Fruit fly (Drosophila melanogaster) whole organism, embryonic: Measurements from ENCODE around the gene UbcE2H.

Experiments
- Antp ChIP-seq: fragments of 200-800 bp; sonication (Bioruptor generic); optimal IDR thresholded peaks from 3 replicates; lab custom pipeline; 2016; ENCODE audit warnings: missing biosample characterization, missing genetic modification characterization
- Bdp1 ChIP-seq: fragments of 200-800 bp; sonication (Bioruptor generic); optimal IDR thresholded peaks from 3 replicates; lab custom pipeline; 2016; ENCODE audit warnings: missing biosample characterization, missing genetic modification characterization
- C15 ChIP-seq: fragments of 200-800 bp; sonication (Bioruptor generic); IDR thresholded peaks from 3 replicates; pipeline ENCODE4 v1.3.6; 2022; ENCODE audit warnings: missing biosample characterization, missing genetic modification characterization
- CG11093 ChIP-seq: fragments of 200-800 bp; sonication (Bioruptor generic); IDR thresholded peaks from 3 replicates; pipeline ENCODE4 v1.3.6; 2022; ENCODE audit warnings: missing biosample characterization, missing genetic modification characterization
- CG12744 ChIP-seq: fragments of 200-800 bp; sonication (Bioruptor generic); optimal IDR thresholded peaks from 2 replicates; lab custom pipeline; 2016; ENCODE audit warnings: missing biosample characterization, missing genetic modification characterization
- CG13624 ChIP-seq: fragments of 200-800 bp; sonication (Bioruptor generic); optimal IDR thresholded peaks from 2 replicates; lab custom pipeline; 2016; ENCODE audit warnings: missing biosample characterization, missing genetic modification characterization
- CG1603 ChIP-seq: fragments of 200-800 bp; sonication (Bioruptor generic); optimal IDR thresholded peaks from 2 replicates; lab custom pipeline; 2019; ENCODE audit warnings: missing biosample characterization, mild to moderate bottlenecking, missing genetic modification characterization, moderate library complexity
- CG17612 ChIP-seq: fragments of 200-800 bp; sonication (Bioruptor generic); IDR thresholded peaks from 2 replicates; pipeline ENCODE4 v1.3.6; 2022; ENCODE audit warnings: missing biosample characterization, missing genetic modification characterization
- CG17829 ChIP-seq: fragments of 200-800 bp; optimal IDR thresholded peaks from 2 replicates; lab custom pipeline; 2019; ENCODE audit warnings: missing biosample characterization, mild to moderate bottlenecking, missing genetic modification characterization, moderate library complexity
- CG18262 ChIP-seq: fragments of 200-800 bp; optimal IDR thresholded peaks from 3 replicates; lab custom pipeline; 2019; ENCODE audit warnings: missing biosample characterization, mild to moderate bottlenecking, missing genetic modification characterization, moderate library complexity
- CG2199 ChIP-seq: fragments of 200-800 bp; sonication (Bioruptor generic); IDR thresholded peaks from 3 replicates; pipeline ENCODE4 v1.3.6; 2022; ENCODE audit warnings: missing biosample characterization, missing genetic modification characterization
- CG31224 ChIP-seq: fragments of 200-800 bp; sonication (Bioruptor generic); IDR thresholded peaks from 2 replicates; pipeline ENCODE4 v1.3.6; 2022; ENCODE audit warnings: missing biosample characterization, missing genetic modification characterization
- CG6791 ChIP-seq: fragments of 200-800 bp; sonication (Bioruptor generic); IDR thresholded peaks from 3 replicates; pipeline ENCODE4 v1.3.6; 2022; ENCODE audit warnings: missing biosample characterization, missing genetic modification characterization; ENCODE audit not compliant: partially characterized antibody
- CG6813 ChIP-seq: fragments of 200-800 bp; sonication (Bioruptor generic); optimal IDR thresholded peaks from 2 replicates; lab custom pipeline; 2017; ENCODE audit warnings: missing biosample characterization, missing genetic modification characterization, mild to moderate bottlenecking, moderate library complexity, missing genetic modification reagents
- D ChIP-seq, 2 experiments: fragments of 200-800 bp in 1 of 2; fragments of >200 bp in 1 of 2; sonication (Bioruptor generic) in 1 of 2; optimal IDR thresholded peaks; 2 replicates in 1 of 2; 3 replicates in 1 of 2; lab custom pipeline; 2017; ENCODE audit warnings: mild to moderate bottlenecking in 1 of 2, missing biosample characterization in 1 of 2, missing genetic modification characterization in 1 of 2, missing genetic modification reagents in 1 of 2
- ERR ChIP-seq: fragments of 200-800 bp; sonication (Bioruptor generic); optimal IDR thresholded peaks from 2 replicates; lab custom pipeline; 2016; ENCODE audit warnings: missing biosample characterization, missing genetic modification characterization
- Ets97D ChIP-seq: fragments of 200-800 bp; sonication (Bioruptor generic); optimal IDR thresholded peaks from 3 replicates; lab custom pipeline; 2016; ENCODE audit warnings: missing biosample characterization, missing genetic modification characterization
- Fer1 ChIP-seq: fragments of 200-800 bp; sonication (Bioruptor generic); optimal IDR thresholded peaks from 2 replicates; lab custom pipeline; 2017; ENCODE audit warnings: missing biosample characterization, mild to moderate bottlenecking, missing genetic modification characterization
- GATAe ChIP-seq: fragments of 200-800 bp; sonication (Bioruptor generic); conservative IDR thresholded peaks from 2 replicates; pipeline ENCODE4 v1.3.6; 2022; ENCODE audit warnings: missing biosample characterization, missing genetic modification characterization
- HLH4C ChIP-seq: fragments of 200-800 bp; sonication (Bioruptor generic); IDR thresholded peaks from 3 replicates; pipeline ENCODE4 v1.3.6; 2022; ENCODE audit warnings: missing biosample characterization, missing genetic modification characterization; ENCODE audit not compliant: partially characterized antibody
- Mad ChIP-seq: fragments of 200-800 bp; sonication (Bioruptor generic); optimal IDR thresholded peaks from 2 replicates; lab custom pipeline; 2016; ENCODE audit warnings: missing biosample characterization, missing genetic modification characterization
- Max ChIP-seq: fragments of 200-800 bp; sonication (Bioruptor generic); optimal IDR thresholded peaks from 2 replicates; lab custom pipeline; 2016; ENCODE audit warnings: missing biosample characterization, mild to moderate bottlenecking, missing genetic modification characterization
- Oaz ChIP-seq: fragments of 200-800 bp; sonication (Bioruptor generic); IDR thresholded peaks from 2 replicates; pipeline ENCODE4 v1.3.6; 2022; ENCODE audit warnings: missing biosample characterization, missing genetic modification characterization
- Oli ChIP-seq: fragments of 200-800 bp; sonication (Bioruptor generic); optimal IDR thresholded peaks from 2 replicates; lab custom pipeline; 2018; ENCODE audit warnings: missing biosample characterization, mild to moderate bottlenecking, missing genetic modification characterization, moderate library complexity
- Scr ChIP-seq: fragments of 200-800 bp; sonication (Bioruptor generic); IDR thresholded peaks from 2 replicates; pipeline ENCODE4 v1.3.6; 2022; ENCODE audit warnings: missing biosample characterization, missing genetic modification characterization; ENCODE audit not compliant: partially characterized antibody
- Sin3A ChIP-seq: fragments of >200 bp; optimal IDR thresholded peaks from 2 replicates; lab custom pipeline; 2018
- Sry-β ChIP-seq: fragments of 200-800 bp; sonication (Bioruptor generic); optimal IDR thresholded peaks from 2 replicates; lab custom pipeline; 2018; ENCODE audit warnings: missing biosample characterization, mild to moderate bottlenecking, missing genetic modification characterization, moderate library complexity
- aop ChIP-seq: fragments of 200-800 bp; sonication (Bioruptor generic); IDR thresholded peaks from 2 replicates; pipeline ENCODE4 v1.3.6; 2022; ENCODE audit warnings: missing biosample characterization, missing genetic modification characterization
- ato ChIP-seq: fragments of 200-800 bp; sonication (Bioruptor generic); IDR thresholded peaks from 2 replicates; pipeline ENCODE4 v1.3.6; 2022; ENCODE audit warnings: missing biosample characterization, missing genetic modification characterization; ENCODE audit not compliant: partially characterized antibody
- emc ChIP-seq: fragments of 200-800 bp; sonication (Bioruptor generic); optimal IDR thresholded peaks from 2 replicates; lab custom pipeline; 2016; ENCODE audit warnings: missing biosample characterization, missing genetic modification characterization
- eve ChIP-seq, 2 experiments: fragments of >200 bp; optimal IDR thresholded peaks; 2 replicates each; lab custom pipeline; 2017; ENCODE audit warnings: missing biosample characterization in 2 of 2, missing genetic modification characterization in 2 of 2
- gcm2 ChIP-seq: fragments of 200-800 bp; sonication (Bioruptor generic); optimal IDR thresholded peaks from 2 replicates; lab custom pipeline; 2016; ENCODE audit warnings: missing biosample characterization, missing genetic modification characterization
- grn ChIP-seq: fragments of 200-800 bp; sonication (Bioruptor generic); optimal IDR thresholded peaks from 3 replicates; lab custom pipeline; 2017; ENCODE audit warnings: missing biosample characterization, missing genetic modification characterization
- h ChIP-seq: fragments of >200 bp; optimal IDR thresholded peaks from 2 replicates; lab custom pipeline; 2017
- ham ChIP-seq: fragments of 200-800 bp; sonication (Bioruptor generic); IDR thresholded peaks from 2 replicates; pipeline ENCODE4 v1.3.6; 2022; ENCODE audit warnings: missing biosample characterization, missing genetic modification characterization
- jumu ChIP-seq: fragments of 200-800 bp; sonication (Bioruptor generic); optimal IDR thresholded peaks from 3 replicates; lab custom pipeline; 2016; ENCODE audit warnings: missing biosample characterization, missing genetic modification characterization
- kni ChIP-seq: fragments of 200-800 bp; sonication (Bioruptor generic); optimal IDR thresholded peaks from 3 replicates; lab custom pipeline; 2017; ENCODE audit warnings: mild to moderate bottlenecking, missing biosample characterization, missing genetic modification reagents, missing genetic modification characterization
- lbe ChIP-seq: fragments of 200-800 bp; sonication (Bioruptor generic); optimal IDR thresholded peaks from 2 replicates; lab custom pipeline; 2016; ENCODE audit warnings: missing biosample characterization, mild to moderate bottlenecking, missing genetic modification characterization
- lmd ChIP-seq: fragments of 200-800 bp; sonication (Bioruptor generic); IDR thresholded peaks from 2 replicates; pipeline ENCODE4 v1.3.6; 2022; ENCODE audit warnings: missing biosample characterization, missing genetic modification characterization
- lola ChIP-seq, 3 experiments: fragments of >200 bp in 2 of 3; fragments of 200-800 bp in 1 of 3; sonication (Bioruptor generic) in 1 of 3; optimal IDR thresholded peaks; 2 replicates each; lab custom pipeline; 2017 to 2019; ENCODE audit warnings: missing biosample characterization in 3 of 3, missing genetic modification characterization in 3 of 3, mild to moderate bottlenecking in 1 of 3, moderate library complexity in 1 of 3
- nau ChIP-seq: fragments of 200-800 bp; sonication (Bioruptor generic); optimal IDR thresholded peaks from 3 replicates; lab custom pipeline; 2017; ENCODE audit warnings: missing biosample characterization, mild to moderate bottlenecking, missing genetic modification characterization, missing genetic modification reagents
- nmo ChIP-seq: fragments of 200-800 bp; sonication (Bioruptor generic); optimal IDR thresholded peaks from 2 replicates; lab custom pipeline; 2018; ENCODE audit warnings: missing biosample characterization, mild to moderate bottlenecking, missing genetic modification characterization, moderate library complexity
- pfk ChIP-seq: fragments of 200-800 bp; sonication (Bioruptor generic); optimal IDR thresholded peaks from 2 replicates; lab custom pipeline; 2018; ENCODE audit warnings: missing biosample characterization, mild to moderate bottlenecking, missing genetic modification characterization, moderate library complexity
- repo ChIP-seq: fragments of 200-800 bp; sonication (Bioruptor generic); optimal IDR thresholded peaks from 2 replicates; lab custom pipeline; 2016; ENCODE audit warnings: missing biosample characterization, missing genetic modification characterization
- salm ChIP-seq: fragments of 200-800 bp; sonication (Bioruptor generic); optimal IDR thresholded peaks from 2 replicates; lab custom pipeline; 2018; ENCODE audit warnings: missing biosample characterization, mild to moderate bottlenecking, missing genetic modification characterization
- seq ChIP-seq: fragments of 200-800 bp; sonication (Bioruptor generic); IDR thresholded peaks from 2 replicates; pipeline ENCODE4 v1.3.6; 2022; ENCODE audit warnings: missing biosample characterization, missing genetic modification characterization
- tio ChIP-seq: fragments of 200-800 bp; sonication (Bioruptor generic); optimal IDR thresholded peaks from 2 replicates; lab custom pipeline; 2017; ENCODE audit warnings: missing biosample characterization, missing genetic modification characterization, inconsistent platforms
- vnd ChIP-seq: fragments of 200-800 bp; sonication (Bioruptor generic); IDR thresholded peaks from 3 replicates; pipeline ENCODE4 v1.3.6; 2022; ENCODE audit warnings: missing biosample characterization, missing genetic modification characterization; ENCODE audit not compliant: partially characterized antibody
- zen ChIP-seq: fragments of 200-800 bp; sonication (Bioruptor generic); optimal IDR thresholded peaks from 3 replicates; lab custom pipeline; 2018; ENCODE audit warnings: missing biosample characterization, mild to moderate bottlenecking, missing genetic modification characterization, moderate library complexity
- zfh1 ChIP-seq: fragments of 200-800 bp; sonication (Bioruptor generic); IDR thresholded peaks from 3 replicates; pipeline ENCODE4 v1.3.6; 2022; ENCODE audit warnings: missing biosample characterization, missing genetic modification characterization

The UbcE2H gene

dm6 chrX:8091017-8091620 is 2.7 kb downstream of the UbcE2H start (continued):
- TF ChIP-seq Scr = no peak; the same call in 1 of the 2 replicates
- TF ChIP-seq Max (GFP tag; lab: Kevin White, UChicago) = peak; percentile 94
- TF ChIP-seq nau = peak; percentile 95
- TF ChIP-seq lbe = peak; percentile 90
- peak; percentile 72 for TF ChIP-seq repo (GFP tag; lab: Kevin White, UChicago)
- peak; percentile 94 for TF ChIP-seq ham (GFP tag; lab: Robert Waterston, UW)
- TF ChIP-seq CG17612 (GFP tag; lab: Robert Waterston, UW) = peak; percentile 96
- TF ChIP-seq aop = peak; percentile 94
- no peak for TF ChIP-seq pfk
- TF ChIP-seq CG12744 (GFP tag; lab: Kevin White, UChicago) = peak; percentile 83
- TF ChIP-seq lmd = peak; percentile 98
- TF ChIP-seq zen (tag; lab: Kevin White, UChicago) = peak; percentile 86
- peak; percentile 94 for TF ChIP-seq nmo
- peak in 2 of 3 experiments; percentile 17 to 87 for TF ChIP-seq lola (GFP tag; optimal IDR thresholded peaks at IDR 0.05; lab: Kevin White, UChicago)
- peak; percentile 99 for TF ChIP-seq zfh1
- no peak for TF ChIP-seq CG6791 (GFP tag; lab: Robert Waterston, UW)
- peak; percentile 87 for TF ChIP-seq tio (GFP tag; lab: Kevin White, UChicago)
- TF ChIP-seq CG18262 (tag; lab: Kevin White, UChicago) = peak; percentile 94
- TF ChIP-seq salm (tag; lab: Kevin White, UChicago) = peak; percentile 94
- peak; percentile 95 for TF ChIP-seq CG1603 (tag; lab: Kevin White, UChicago)
- no peak for TF ChIP-seq HLH4C (GFP tag; lab: Robert Waterston, UW)
- TF ChIP-seq D (optimal IDR thresholded peaks at IDR 0.05; lab: Kevin White, UChicago) = no peak
- peak; percentile 93 for TF ChIP-seq D (GFP tag; optimal IDR thresholded peaks at IDR 0.05; lab: Kevin White, UChicago)
- peak; percentile 96 for TF ChIP-seq CG17829
- TF ChIP-seq Oaz (GFP tag; lab: Robert Waterston, UW) = peak; percentile 97
- peak; percentile 98 for TF ChIP-seq CG2199 (GFP tag; lab: Robert Waterston, UW)
- TF ChIP-seq CG6813 = peak; percentile 97
- no peak for TF ChIP-seq Sry-β (GFP tag; lab: Kevin White, UChicago)
- peak; percentile 95 for TF ChIP-seq gcm2 (GFP tag; lab: Kevin White, UChicago)
- TF ChIP-seq h (lab: Kevin White, UChicago) = no peak
- peak; percentile 98 for TF ChIP-seq seq
- TF ChIP-seq CG11093 (GFP tag; lab: Robert Waterston, UW) = peak; percentile 96
- peak; percentile 9 for TF ChIP-seq kni (GFP tag; lab: Kevin White, UChicago)
- TF ChIP-seq ato (GFP tag; lab: Robert Waterston, UW) = no peak; the same call in 1 of the 2 replicates
- TF ChIP-seq eve (GFP tag; optimal IDR thresholded peaks at IDR 0.05; lab: Kevin White, UChicago) = peak in 1 of 2 experiments; percentile 97
- TF ChIP-seq Bdp1 (GFP tag; lab: Kevin White, UChicago) = peak; percentile 79
- peak; percentile 96 for TF ChIP-seq C15 (GFP tag; lab: Robert Waterston, UW)
- TF ChIP-seq vnd (GFP tag; lab: Robert Waterston, UW) = no peak
- TF ChIP-seq Sin3A = no peak
- peak; percentile 85 for TF ChIP-seq ERR (GFP tag; lab: Kevin White, UChicago)
- TF ChIP-seq Antp (GFP tag; lab: Kevin White, UChicago) = peak; percentile 81
- TF ChIP-seq emc (GFP tag; lab: Kevin White, UChicago) = peak; percentile 79
- TF ChIP-seq GATAe (GFP tag; lab: Robert Waterston, UW) = peak; percentile 92
- peak; percentile 95 for TF ChIP-seq Oli (tag; lab: Kevin White, UChicago)
- TF ChIP-seq Ets97D = peak; percentile 55
- TF ChIP-seq Mad (GFP tag; lab: Kevin White, UChicago) = peak; percentile 92
- TF ChIP-seq jumu = peak; percentile 91
- TF ChIP-seq CG13624 (GFP tag; lab: Kevin White, UChicago) = peak; percentile 80
- peak; percentile 96 for TF ChIP-seq grn (GFP tag; lab: Kevin White, UChicago)
- TF ChIP-seq CG31224 (GFP tag; lab: Robert Waterston, UW) = peak; percentile 94
- TF ChIP-seq Fer1 (GFP tag; lab: Kevin White, UChicago) = peak; percentile 98
